Worm (Caenorhabditis elegans) whole organism, L3 larva: ENCODE measurements around the gene sre-44.

ENCODE experiments used
- R02D3.7 ChIP-seq: fragments of 150-350 bp; optimal IDR thresholded peaks from 2 replicates; lab custom pipeline; 2014; ENCODE audit warnings: missing biosample characterization, missing genetic modification characterization
- ama-1 ChIP-seq: fragments of 150-350 bp; optimal IDR thresholded peaks from 2 replicates; lab custom pipeline; 2018
- ceh-16 ChIP-seq: sonication (generic microtip); optimal IDR thresholded peaks from 2 replicates; lab custom pipeline; 2017; ENCODE audit warnings: missing biosample characterization, missing genetic modification characterization
- ceh-28 ChIP-seq: fragments of 150-350 bp; optimal IDR thresholded peaks from 2 replicates; lab custom pipeline; 2014; ENCODE audit warnings: missing biosample characterization, missing genetic modification reagents, missing genetic modification characterization
- daf-12 ChIP-seq: fragments of 150-350 bp; optimal IDR thresholded peaks from 2 replicates; lab custom pipeline; 2014; ENCODE audit warnings: missing biosample characterization, missing genetic modification reagents, missing genetic modification characterization
- egl-27 ChIP-seq: sonication (generic microtip); optimal IDR thresholded peaks from 4 replicates; lab custom pipeline; 2017; ENCODE audit warnings: missing biosample characterization, missing genetic modification reagents, missing genetic modification characterization
- elt-1 ChIP-seq: fragments of 150-350 bp; optimal IDR thresholded peaks from 2 replicates; lab custom pipeline; 2014; ENCODE audit warnings: missing biosample characterization, missing genetic modification characterization
- elt-2 ChIP-seq: sonication (generic microtip); optimal IDR thresholded peaks from 2 replicates; lab custom pipeline; 2016; ENCODE audit warnings: missing genetic modification reagents, mild to moderate bottlenecking, missing genetic modification characterization, missing compliant biosample characterization
- elt-3 ChIP-seq, 3 experiments: fragments of 150-350 bp in 1 of 3; sonication (generic microtip) in 2 of 3; optimal IDR thresholded peaks; 2 replicates in 2 of 3; 4 replicates in 1 of 3; lab custom pipeline; 2014 to 2017; ENCODE audit warnings: missing biosample characterization in 3 of 3, missing genetic modification characterization in 3 of 3
- eor-1 ChIP-seq, 2 experiments: fragments of 150-350 bp; optimal IDR thresholded peaks; 2 replicates each; lab custom pipeline; 2014 to 2018; ENCODE audit warnings: missing biosample characterization in 2 of 2, missing genetic modification characterization in 2 of 2
- fkh-10 ChIP-seq: sonication (generic microtip); optimal IDR thresholded peaks from 2 replicates; lab custom pipeline; 2017; ENCODE audit warnings: missing biosample characterization, missing genetic modification reagents, missing genetic modification characterization
- fkh-2 ChIP-seq: fragments of 150-350 bp; optimal IDR thresholded peaks from 2 replicates; lab custom pipeline; 2014; ENCODE audit warnings: missing biosample characterization, missing genetic modification reagents, missing genetic modification characterization
- hmg-11 ChIP-seq: sonication (generic microtip); optimal IDR thresholded peaks from 2 replicates; lab custom pipeline; 2016; ENCODE audit warnings: missing genetic modification characterization, missing compliant biosample characterization
- jun-1 ChIP-seq: fragments of 150-350 bp; optimal IDR thresholded peaks from 2 replicates; lab custom pipeline; 2014; ENCODE audit warnings: missing biosample characterization, missing genetic modification reagents, missing genetic modification characterization
- lsy-12 ChIP-seq: sonication (generic microtip); optimal IDR thresholded peaks from 2 replicates; lab custom pipeline; 2016; ENCODE audit warnings: mild to moderate bottlenecking, missing genetic modification characterization, missing compliant biosample characterization
- mdl-1 ChIP-seq: fragments of 150-350 bp; optimal IDR thresholded peaks from 2 replicates; lab custom pipeline; 2014; ENCODE audit warnings: missing biosample characterization, missing genetic modification characterization
- nfya-1 ChIP-seq: sonication (generic microtip); optimal IDR thresholded peaks from 2 replicates; lab custom pipeline; 2017; ENCODE audit warnings: missing genetic modification characterization, mild to moderate bottlenecking, missing compliant biosample characterization, antibody characterized with exemption, moderate library complexity; ENCODE audit not compliant: insufficient read depth
- nhr-12 ChIP-seq: fragments of 150-350 bp; optimal IDR thresholded peaks from 2 replicates; lab custom pipeline; 2014; ENCODE audit warnings: missing biosample characterization, missing genetic modification characterization
- nhr-23 ChIP-seq: fragments of 150-350 bp; optimal IDR thresholded peaks from 2 replicates; lab custom pipeline; 2014; ENCODE audit warnings: missing biosample characterization, missing genetic modification reagents, missing genetic modification characterization
- nhr-237 ChIP-seq: fragments of 150-350 bp; optimal IDR thresholded peaks from 2 replicates; lab custom pipeline; 2014; ENCODE audit warnings: missing biosample characterization, missing genetic modification characterization
- nhr-25 ChIP-seq: sonication (generic microtip); optimal IDR thresholded peaks from 2 replicates; lab custom pipeline; 2017; ENCODE audit warnings: missing biosample characterization, missing genetic modification characterization
- nhr-43 ChIP-seq: sonication (generic microtip); optimal IDR thresholded peaks from 2 replicates; lab custom pipeline; 2016; ENCODE audit warnings: mild to moderate bottlenecking, missing genetic modification characterization, missing compliant biosample characterization; ENCODE audit not compliant: poor library complexity, severe bottlenecking
- nhr-67 ChIP-seq: fragments of 150-350 bp; optimal IDR thresholded peaks from 2 replicates; lab custom pipeline; 2014; ENCODE audit warnings: missing biosample characterization, missing genetic modification characterization
- nhr-76 ChIP-seq: fragments of 150-350 bp; sonication (generic microtip); optimal IDR thresholded peaks from 5 replicates; lab custom pipeline; 2014; ENCODE audit warnings: missing biosample characterization, missing genetic modification characterization
- pha-4 ChIP-seq: fragments of 150-350 bp; optimal IDR thresholded peaks from 2 replicates; lab custom pipeline; 2014; ENCODE audit warnings: missing biosample characterization, missing genetic modification reagents, missing genetic modification characterization
- pqm-1 ChIP-seq: fragments of 150-350 bp; optimal IDR thresholded peaks from 2 replicates; lab custom pipeline; 2017; ENCODE audit warnings: missing biosample characterization, missing genetic modification characterization, inconsistent platforms
- skn-1 ChIP-seq: fragments of 150-350 bp; optimal IDR thresholded peaks from 2 replicates; lab custom pipeline; 2014; ENCODE audit warnings: missing biosample characterization, missing genetic modification characterization
- snpc-4 ChIP-seq: fragments of 150-350 bp; optimal IDR thresholded peaks from 2 replicates; lab custom pipeline; 2014; ENCODE audit warnings: missing biosample characterization, missing genetic modification characterization
- zag-1 ChIP-seq: fragments of 150-350 bp; optimal IDR thresholded peaks from 2 replicates; lab custom pipeline; 2014; ENCODE audit warnings: missing biosample characterization, missing genetic modification characterization
- ztf-4 ChIP-seq: fragments of 150-350 bp; optimal IDR thresholded peaks from 2 replicates; lab custom pipeline; 2014; ENCODE audit warnings: missing biosample characterization, missing genetic modification characterization

The sre-44 gene

DNA sequence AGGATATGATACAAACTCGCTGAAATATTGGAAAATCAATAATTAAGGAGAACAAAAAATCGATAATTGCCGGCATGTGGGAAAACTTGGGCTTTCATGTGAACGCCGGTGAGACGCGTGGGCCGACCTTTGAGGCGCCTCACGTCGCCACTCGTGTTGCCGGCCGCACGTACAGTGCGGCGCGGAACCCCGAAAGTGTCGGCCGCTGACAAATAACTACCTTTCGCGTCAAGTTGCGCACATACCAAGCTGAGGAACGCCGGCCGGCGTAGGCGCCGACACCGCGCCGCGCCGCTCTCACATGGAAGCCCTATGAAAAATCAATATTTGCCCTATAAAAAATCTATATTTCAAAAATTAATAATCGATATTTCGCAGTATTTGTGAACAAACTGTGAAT, 11.1 kb upstream of the sre-44 start:
- TF ChIP-seq ceh-28 (tag; lab: Kevin White, UChicago) (peak; percentile 24), nhr-237 (tag; lab: Kevin White, UChicago) (no peak), lsy-12 (tag; lab: Kevin White, UChicago) (no peak)
- TF ChIP-seq, all 47 proteins: peak for 1

- TF ChIP-seq snpc-4 (tag; lab: Kevin White, UChicago) (no peak), mdl-1 (no peak), nhr-43 (tag; lab: Kevin White, UChicago) (no peak), elt-3 (tag; optimal IDR thresholded peaks at IDR 0.05; lab: Kevin White, UChicago) (no peak), daf-12 (tag; lab: Kevin White, UChicago) (no peak), ama-1 (lab: Kevin White, UChicago) (no peak), nhr-12 (no peak), ztf-4 (tag; lab: Kevin White, UChicago) (no peak), nhr-23 (no peak), fkh-2 (tag; lab: Kevin White, UChicago) (no peak)
- TF ChIP-seq, all 47 proteins: peak for 0
Measured at ce11 chrII:13939531-13939930, 9.9 kb upstream of the sre-44 start, which contains the start of gene W07G1.1. Gene W07G1.1 (minus strand): TSS chrII:13939631.

- TF ChIP-seq R02D3.7 (tag; lab: Kevin White, UChicago) (no peak), daf-12 (tag; lab: Kevin White, UChicago) (no peak), hmg-11 (tag; lab: Kevin White, UChicago) (no peak), elt-2 (peak; percentile 53)
Measured at ce11 chrII:13945527-13945926, 3.9 kb upstream of the sre-44 start.

DNA sequence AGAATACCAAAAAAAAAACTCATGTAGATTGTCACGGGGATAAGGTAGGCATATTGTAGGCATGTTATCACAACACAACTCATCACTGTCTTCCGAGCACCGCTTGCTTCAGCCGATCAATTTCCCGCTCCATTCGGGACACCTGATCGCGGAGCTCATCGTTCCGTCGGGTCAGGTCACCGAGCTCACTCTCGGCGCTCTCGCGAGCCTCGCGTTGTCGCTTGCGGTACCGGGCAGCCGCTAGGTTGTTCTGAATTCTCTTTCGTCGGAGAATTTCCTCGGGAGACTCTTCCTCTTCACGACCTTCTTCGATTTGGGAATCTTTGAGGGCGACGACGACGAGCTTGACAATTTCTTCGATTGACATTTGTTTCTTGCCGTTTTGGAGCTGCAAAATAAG, 2.6 kb downstream of the sre-44 start:
- no peak for TF ChIP-seq nfya-1 (tag; lab: Kevin White, UChicago)
- no peak for TF ChIP-seq mdl-1
- TF ChIP-seq nhr-237 (tag; lab: Kevin White, UChicago): no peak
- TF ChIP-seq nhr-67 (tag; lab: Kevin White, UChicago): no peak
- no peak for TF ChIP-seq nhr-76 (tag; lab: Kevin White, UChicago)
- no peak for TF ChIP-seq elt-3 (tag; optimal IDR thresholded peaks at IDR 0.05; lab: Kevin White, UChicago)
- TF ChIP-seq ceh-28 (tag; lab: Kevin White, UChicago): no peak
- TF ChIP-seq ceh-16 (tag; lab: Kevin White, UChicago): no peak
- no peak for TF ChIP-seq lsy-12 (tag; lab: Kevin White, UChicago)
- no peak for TF ChIP-seq nhr-43 (tag; lab: Kevin White, UChicago)
- TF ChIP-seq egl-27 (tag; lab: Kevin White, UChicago): no peak
- TF ChIP-seq zag-1: no peak
- TF ChIP-seq, all 47 proteins: peak for 0

DNA sequence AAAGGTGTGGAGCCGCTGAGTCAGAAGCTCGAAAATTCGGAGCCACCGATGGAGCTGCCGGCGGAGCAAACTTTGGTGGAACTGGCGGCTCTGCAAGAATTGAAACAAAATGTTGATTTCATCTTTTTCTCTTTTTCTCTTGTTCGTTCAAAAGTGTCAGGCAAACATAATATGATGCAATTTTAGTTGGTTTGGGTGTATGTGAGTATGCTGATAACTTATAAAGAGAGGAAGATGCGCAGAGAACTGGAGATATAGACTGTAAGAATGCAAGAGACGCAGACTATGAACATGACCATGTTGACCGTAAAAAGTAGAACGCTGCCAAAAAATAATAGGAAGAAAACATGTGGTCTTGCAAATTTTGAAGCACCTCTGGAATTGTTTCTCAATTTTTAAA, 4.7 kb downstream of the sre-44 start:
- no peak for TF ChIP-seq fkh-10 (GFP tag; lab: Kevin White, UChicago)
- TF ChIP-seq nhr-23: no peak
- TF ChIP-seq snpc-4 (tag; lab: Kevin White, UChicago): peak; percentile 62
- peak; percentile 91 for TF ChIP-seq elt-2
- peak; percentile 78 for TF ChIP-seq pqm-1
- peak; percentile 75 for TF ChIP-seq pha-4 (tag; lab: Kevin White, UChicago)
- TF ChIP-seq jun-1 (tag; lab: Kevin White, UChicago): peak; percentile 12
- no peak for TF ChIP-seq nhr-25 (tag; lab: Kevin White, UChicago)

- TF ChIP-seq elt-2 (peak; percentile 38), elt-1 (tag; lab: Kevin White, UChicago) (peak; percentile 45), zag-1 (no peak), nhr-25 (tag; lab: Kevin White, UChicago) (peak; percentile 2)
Measured at ce11 chrII:13954979-13955378, 5.6 kb downstream of the sre-44 start.

DNA sequence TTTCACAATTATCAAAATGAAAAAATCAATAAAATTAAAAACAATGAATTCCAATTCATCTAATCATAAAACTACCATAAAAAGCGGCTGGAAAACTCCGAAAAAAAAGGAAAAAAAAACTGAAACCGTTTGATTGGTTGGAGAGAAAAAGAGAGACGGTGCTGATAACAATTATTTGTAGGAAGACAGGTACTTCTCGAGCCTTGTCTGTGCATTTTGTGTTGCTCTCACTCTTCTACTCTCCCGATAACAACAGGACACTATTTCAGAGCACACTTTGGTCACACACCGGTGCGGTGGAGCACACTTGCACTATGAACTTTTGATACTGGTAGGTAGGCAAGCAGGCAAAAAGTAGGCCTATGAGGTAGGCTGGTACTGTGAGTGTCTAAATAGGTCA, 7.1 kb downstream of the sre-44 start:
- TF ChIP-seq nfya-1 (tag; lab: Kevin White, UChicago) (peak; percentile 59), daf-12 (tag; lab: Kevin White, UChicago) (no peak), jun-1 (tag; lab: Kevin White, UChicago) (peak; percentile 13), elt-3 (tag; optimal IDR thresholded peaks at IDR 0.05; lab: Kevin White, UChicago) (no peak), pha-4 (tag; lab: Kevin White, UChicago) (peak; percentile 33), pqm-1 (peak; percentile 92), eor-1 (tag; optimal IDR thresholded peaks at IDR 0.05; lab: Kevin White, UChicago) (no peak), skn-1 (tag; lab: Kevin White, UChicago) (no peak), nhr-76 (tag; lab: Kevin White, UChicago) (no peak), elt-2 (peak; percentile 96), nhr-67 (tag; lab: Kevin White, UChicago) (no peak), ama-1 (lab: Kevin White, UChicago) (no peak)
